Fruit fly (Drosophila melanogaster) whole organism, pupa: ENCODE data around the gene CG3698.
A peak's percentile ranks its signal among the peaks of the same experiment; 100 is the strongest.

Experiments used
- CG10348 ChIP-seq: fragments of 200-800 bp; sonication (Bioruptor generic); IDR thresholded peaks from 2 replicates; pipeline ENCODE4 v1.3.6; 2022; ENCODE audit warnings: missing biosample characterization, missing genetic modification characterization
- CG14655 ChIP-seq: fragments of 200-800 bp; sonication (Bioruptor generic); optimal IDR thresholded peaks from 3 replicates; lab custom pipeline; 2017; ENCODE audit warnings: mild to moderate bottlenecking, missing biosample characterization, missing genetic modification reagents, missing genetic modification characterization
- CG15710 ChIP-seq: fragments of 200-800 bp; sonication (Bioruptor generic); optimal IDR thresholded peaks from 2 replicates; lab custom pipeline; 2018; ENCODE audit warnings: missing biosample characterization, mild to moderate bottlenecking, missing genetic modification characterization, moderate library complexity
- CG17806 ChIP-seq: fragments of 200-800 bp; sonication (Bioruptor generic); optimal IDR thresholded peaks from 2 replicates; lab custom pipeline; 2018; ENCODE audit warnings: missing biosample characterization, mild to moderate bottlenecking, missing genetic modification characterization, moderate library complexity
- CG32121 ChIP-seq: fragments of 200-800 bp; sonication (Bioruptor generic); IDR thresholded peaks from 2 replicates; pipeline ENCODE4 v1.3.6; 2022; ENCODE audit warnings: missing biosample characterization, missing genetic modification characterization
- CG34367 ChIP-seq: fragments of 200-800 bp; sonication (Bioruptor generic); optimal IDR thresholded peaks from 2 replicates; lab custom pipeline; 2018; ENCODE audit warnings: missing biosample characterization, mild to moderate bottlenecking, missing genetic modification characterization
- CG4496 ChIP-seq: fragments of 200-800 bp; sonication (Bioruptor generic); IDR thresholded peaks from 3 replicates; pipeline ENCODE4 v1.3.6; 2022; ENCODE audit warnings: missing biosample characterization, missing genetic modification characterization
- CG8301 ChIP-seq: fragments of 200-800 bp; sonication (Bioruptor generic); optimal IDR thresholded peaks from 2 replicates; lab custom pipeline; 2018; ENCODE audit warnings: missing biosample characterization, mild to moderate bottlenecking, missing genetic modification characterization
- CG9948 ChIP-seq: fragments of 200-800 bp; sonication (Bioruptor generic); optimal IDR thresholded peaks from 2 replicates; lab custom pipeline; 2018; ENCODE audit warnings: missing biosample characterization, mild to moderate bottlenecking, missing genetic modification characterization, moderate library complexity
- D1 ChIP-seq: fragments of 200-800 bp; sonication (Bioruptor generic); optimal IDR thresholded peaks from 2 replicates; lab custom pipeline; 2018; ENCODE audit warnings: missing biosample characterization, mild to moderate bottlenecking, missing genetic modification characterization, moderate library complexity
- Pif1A ChIP-seq: fragments of 200-800 bp; sonication (Bioruptor generic); optimal IDR thresholded peaks from 3 replicates; lab custom pipeline; 2016; ENCODE audit warnings: missing biosample characterization, missing genetic modification characterization
- Pif1B ChIP-seq: fragments of 200-800 bp; sonication (Bioruptor generic); optimal IDR thresholded peaks from 3 replicates; lab custom pipeline; 2016; ENCODE audit warnings: missing biosample characterization, missing genetic modification characterization
- fd96Ca ChIP-seq: fragments of 200-800 bp; sonication (Bioruptor generic); IDR thresholded peaks from 3 replicates; pipeline ENCODE4 v1.3.6; 2022; ENCODE audit warnings: missing biosample characterization, missing genetic modification characterization
- rn ChIP-seq: fragments of 200-800 bp; sonication (Bioruptor generic); IDR thresholded peaks from 2 replicates; pipeline ENCODE4 v1.3.6; 2022; ENCODE audit warnings: missing biosample characterization, missing genetic modification characterization

DNA sequence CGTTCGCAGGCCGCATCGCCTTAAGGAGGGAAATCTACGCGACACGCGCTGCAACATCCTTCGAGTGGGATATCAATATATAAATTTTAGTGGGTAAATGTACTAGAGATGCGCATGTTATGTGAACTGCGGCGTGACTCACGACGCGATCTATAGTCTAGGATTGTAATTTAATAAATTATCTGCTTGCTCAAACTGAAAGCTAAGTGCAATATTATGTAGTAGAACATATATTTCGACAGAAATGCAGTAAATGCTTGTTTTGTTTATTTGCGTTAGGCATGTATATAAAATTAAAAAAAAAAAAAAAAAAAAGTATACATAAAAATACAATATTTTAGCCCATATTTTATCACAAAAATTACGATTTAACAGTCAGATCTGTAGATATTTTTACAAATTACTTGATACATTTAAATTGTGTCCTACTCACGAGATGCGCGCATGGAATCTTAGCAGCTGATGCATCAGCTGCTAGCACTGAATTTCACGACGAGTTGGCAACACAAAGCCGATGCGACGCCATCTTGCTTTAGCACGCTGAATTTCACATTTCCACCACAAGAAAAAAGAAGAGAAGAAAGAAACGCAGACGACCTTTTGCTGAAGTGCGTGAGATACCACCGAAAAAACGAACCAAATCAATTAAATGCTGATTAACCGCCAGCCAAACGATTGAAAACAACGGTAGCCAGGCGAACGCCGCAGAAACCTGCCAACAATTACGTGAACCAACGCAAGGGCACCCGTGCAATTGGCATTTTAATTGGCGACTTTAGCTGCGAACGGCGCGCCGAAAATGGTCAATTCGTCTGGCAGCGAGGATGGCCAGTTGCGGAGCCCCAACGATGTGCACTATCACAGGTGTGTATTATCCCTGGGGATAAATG lies 26.9 kb downstream of the CG3698 start, which contains the start of the genes CG4042 and Pitslre:
- TF ChIP-seq CG15710 (tag; lab: Kevin White, UChicago) = peak; percentile 25
- TF ChIP-seq CG17806 = no peak
- no peak for TF ChIP-seq CG32121 (GFP tag; lab: Robert Waterston, UW)
- peak; percentile 25 for TF ChIP-seq CG34367 (tag; lab: Kevin White, UChicago)
- TF ChIP-seq CG10348 = no peak
- TF ChIP-seq rn (GFP tag; lab: Robert Waterston, UW) = no peak
- peak; percentile 8 for TF ChIP-seq D1 (tag; lab: Kevin White, UChicago)
- no peak for TF ChIP-seq Pif1A (GFP tag; lab: Kevin White, UChicago)
- no peak for TF ChIP-seq CG9948 (tag; lab: Kevin White, UChicago)
- no peak for TF ChIP-seq CG8301 (tag; lab: Kevin White, UChicago)
- peak; percentile 16 for TF ChIP-seq CG14655
- TF ChIP-seq CG4496 (GFP tag; lab: Robert Waterston, UW) = no peak
- peak; percentile 6 for TF ChIP-seq Pif1B (GFP tag; lab: Kevin White, UChicago)
- no peak for TF ChIP-seq fd96Ca (GFP tag; lab: Robert Waterston, UW)
